Worm (Caenorhabditis elegans) whole organism, L4 larva: ENCODE data around the gene srx-96.

Experiments used
- F26F4.8 ChIP-seq: fragments of 200-800 bp; sonication (Bioruptor generic); conservative IDR thresholded peaks from 2 replicates; pipeline ENCODE4 v1.3.6; 2022; ENCODE audit warnings: missing genetic modification characterization, missing compliant biosample characterization
- F37D6.2 ChIP-seq: sonication (generic microtip); optimal IDR thresholded peaks from 2 replicates; lab custom pipeline; 2016; ENCODE audit warnings: mild to moderate bottlenecking, missing genetic modification characterization, missing compliant biosample characterization
- F49E8.2 ChIP-seq: sonication (generic microtip); optimal IDR thresholded peaks from 2 replicates; lab custom pipeline; 2016; ENCODE audit warnings: missing compliant biosample characterization, mild to moderate bottlenecking, missing genetic modification characterization, borderline replicate concordance
- R02D3.7 ChIP-seq: fragments of 150-350 bp; sonication (generic microtip); optimal IDR thresholded peaks from 3 replicates; lab custom pipeline; 2014; ENCODE audit warnings: missing biosample characterization, missing genetic modification characterization
- Y48G9A.11 ChIP-seq: fragments of 200-800 bp; sonication (Bioruptor generic); IDR thresholded peaks from 2 replicates; pipeline ENCODE4 v1.3.6; 2022; ENCODE audit warnings: missing genetic modification reagents, missing genetic modification characterization, missing compliant biosample characterization
- Y75B8A.6 ChIP-seq: fragments of 200-800 bp; sonication (Bioruptor generic); IDR thresholded peaks from 2 replicates; pipeline ENCODE4 v1.3.6; 2022; ENCODE audit warnings: missing genetic modification reagents, missing genetic modification characterization, missing compliant biosample characterization
- aly-2 ChIP-seq: sonication (generic microtip); optimal IDR thresholded peaks from 2 replicates; lab custom pipeline; 2018; ENCODE audit warnings: missing biosample characterization, missing genetic modification characterization
- attf-4 ChIP-seq: sonication (generic microtip); optimal IDR thresholded peaks from 3 replicates; lab custom pipeline; 2017; ENCODE audit warnings: missing biosample characterization, missing genetic modification characterization
- ceh-20 ChIP-seq: fragments of 200-800 bp; sonication (Bioruptor generic); IDR thresholded peaks from 2 replicates; pipeline ENCODE4 v1.3.6; 2022; ENCODE audit warnings: missing genetic modification reagents, missing genetic modification characterization, missing compliant biosample characterization
- ceh-32 ChIP-seq: sonication (generic microtip); optimal IDR thresholded peaks from 2 replicates; lab custom pipeline; 2016; ENCODE audit warnings: mild to moderate bottlenecking, missing genetic modification characterization, missing compliant biosample characterization; ENCODE audit not compliant: poor library complexity
- ceh-62 ChIP-seq: sonication (generic microtip); optimal IDR thresholded peaks from 2 replicates; lab custom pipeline; 2017; ENCODE audit warnings: missing biosample characterization, missing genetic modification characterization
- daf-12 ChIP-seq: fragments of 150-350 bp; optimal IDR thresholded peaks from 2 replicates; lab custom pipeline; 2014; ENCODE audit warnings: missing biosample characterization, missing genetic modification reagents, missing genetic modification characterization
- daf-16 ChIP-seq, 3 experiments: sonication (generic microtip); optimal IDR thresholded peaks; 2 replicates each; lab custom pipeline; 2016 to 2017; ENCODE audit warnings: missing genetic modification characterization in 3 of 3, missing genetic modification reagents in 3 of 3, mild to moderate bottlenecking in 2 of 3, missing compliant biosample characterization in 2 of 3, missing biosample characterization in 1 of 3, moderate library complexity in 1 of 3
- dmd-6 ChIP-seq: fragments of 200-800 bp; sonication (Bioruptor generic); IDR thresholded peaks from 2 replicates; pipeline ENCODE4 v1.3.6; 2022; ENCODE audit warnings: missing genetic modification reagents, missing genetic modification characterization, missing compliant biosample characterization
- duxl-1 ChIP-seq: sonication (generic microtip); optimal IDR thresholded peaks from 2 replicates; lab custom pipeline; 2016; ENCODE audit warnings: mild to moderate bottlenecking, missing genetic modification characterization, moderate library complexity, missing compliant biosample characterization; ENCODE audit not compliant: poor library complexity
- dve-1 ChIP-seq: sonication (generic microtip); optimal IDR thresholded peaks from 2 replicates; lab custom pipeline; 2017; ENCODE audit warnings: antibody characterized with exemption, mild to moderate bottlenecking, missing genetic modification characterization, missing compliant biosample characterization; ENCODE audit not compliant: insufficient read depth
- egl-43 ChIP-seq: fragments of 200-800 bp; sonication (Bioruptor generic); IDR thresholded peaks from 2 replicates; pipeline ENCODE4 v1.3.6; 2022; ENCODE audit warnings: missing genetic modification reagents, missing genetic modification characterization, missing compliant biosample characterization
- hlh-11 ChIP-seq: fragments of 200-800 bp; sonication (Bioruptor generic); optimal IDR thresholded peaks from 2 replicates; lab custom pipeline; 2018; ENCODE audit warnings: mild to moderate bottlenecking, missing genetic modification characterization, missing compliant biosample characterization
- jun-1 ChIP-seq: fragments of 150-350 bp; optimal IDR thresholded peaks from 2 replicates; lab custom pipeline; 2014; ENCODE audit warnings: missing biosample characterization, missing genetic modification reagents, missing genetic modification characterization
- lin-15B ChIP-seq: fragments of 150-350 bp; sonication (generic microtip); optimal IDR thresholded peaks from 3 replicates; lab custom pipeline; 2014; ENCODE audit warnings: missing biosample characterization, missing genetic modification characterization
- lin-39 ChIP-seq: fragments of 150-350 bp; optimal IDR thresholded peaks from 2 replicates; lab custom pipeline; 2014; ENCODE audit warnings: missing biosample characterization, missing genetic modification reagents, missing genetic modification characterization
- nhr-10 ChIP-seq: fragments of 150-350 bp; optimal IDR thresholded peaks from 2 replicates; lab custom pipeline; 2014; ENCODE audit warnings: missing biosample characterization, missing genetic modification characterization
- nhr-102 ChIP-seq: sonication (generic microtip); optimal IDR thresholded peaks from 2 replicates; lab custom pipeline; 2016; ENCODE audit warnings: mild to moderate bottlenecking, missing genetic modification characterization, moderate library complexity, missing compliant biosample characterization
- nhr-28 ChIP-seq: fragments of 150-350 bp; optimal IDR thresholded peaks from 2 replicates; lab custom pipeline; 2014; ENCODE audit warnings: missing biosample characterization, missing genetic modification characterization
- nhr-48 ChIP-seq: sonication (generic microtip); optimal IDR thresholded peaks from 2 replicates; lab custom pipeline; 2016; ENCODE audit warnings: mild to moderate bottlenecking, missing genetic modification characterization, missing compliant biosample characterization
- nhr-6 ChIP-seq: fragments of 150-350 bp; optimal IDR thresholded peaks from 2 replicates; lab custom pipeline; 2014; ENCODE audit warnings: missing biosample characterization, missing genetic modification characterization
- nhr-77 ChIP-seq: fragments of 150-350 bp; optimal IDR thresholded peaks from 2 replicates; lab custom pipeline; 2014; ENCODE audit warnings: missing biosample characterization, missing genetic modification characterization
- pqm-1 ChIP-seq: sonication (generic microtip); optimal IDR thresholded peaks from 2 replicates; lab custom pipeline; 2017; ENCODE audit warnings: missing biosample characterization, missing genetic modification characterization
- saeg-2 ChIP-seq: fragments of 200-800 bp; sonication (Bioruptor generic); IDR thresholded peaks from 2 replicates; pipeline ENCODE4 v1.3.6; 2022; ENCODE audit warnings: missing genetic modification reagents, missing genetic modification characterization, missing compliant biosample characterization
- snpc-4 ChIP-seq: fragments of 150-350 bp; optimal IDR thresholded peaks from 2 replicates; lab custom pipeline; 2014; ENCODE audit warnings: missing biosample characterization, missing genetic modification characterization
- spr-1 ChIP-seq: sonication (generic microtip); optimal IDR thresholded peaks from 2 replicates; lab custom pipeline; 2016; ENCODE audit warnings: mild to moderate bottlenecking, missing genetic modification characterization, missing compliant biosample characterization
- unc-62 ChIP-seq, 3 experiments: fragments of 150-350 bp in 1 of 3; sonication (generic microtip); optimal IDR thresholded peaks in 2 of 3; peaks in 1 of 3; 1 replicate in 1 of 3; 2 replicates in 2 of 3; lab custom pipeline; 2014 to 2017; ENCODE audit warnings: missing biosample characterization in 3 of 3, missing genetic modification characterization in 3 of 3, missing genetic modification reagents in 3 of 3, missing genotype in 1 of 3
- vab-7 ChIP-seq: fragments of 200-800 bp; sonication (Bioruptor generic); IDR thresholded peaks from 2 replicates; pipeline ENCODE4 v1.3.6; 2022; ENCODE audit warnings: missing genetic modification reagents, missing genetic modification characterization, missing compliant biosample characterization
- zip-2 ChIP-seq: fragments of 150-350 bp; optimal IDR thresholded peaks from 2 replicates; lab custom pipeline; 2014; ENCODE audit warnings: missing biosample characterization, missing genetic modification characterization
- ztf-11 ChIP-seq: fragments of 150-350 bp; optimal IDR thresholded peaks from 2 replicates; lab custom pipeline; 2014; ENCODE audit warnings: missing biosample characterization, missing genetic modification characterization

srx-96 gene

DNA sequence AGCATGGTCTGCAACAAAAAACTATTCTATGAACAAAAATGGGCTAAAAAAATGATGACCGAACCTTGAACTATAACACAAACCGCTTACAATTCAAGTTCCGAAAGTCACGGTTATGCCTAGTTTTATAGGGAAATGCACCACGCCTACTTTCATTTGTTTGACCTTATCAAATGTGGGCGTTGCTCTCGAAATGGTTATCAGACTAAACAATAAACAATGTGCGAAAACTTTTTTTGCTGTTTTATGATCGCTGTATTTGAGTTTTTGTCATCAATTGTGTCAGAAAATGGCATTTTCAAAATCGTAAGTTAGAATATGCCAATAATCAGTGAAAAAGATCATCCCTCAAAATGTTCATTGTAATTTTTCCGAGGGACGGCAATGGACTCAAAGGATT lies 25.0 kb downstream of the srx-96 start, which contains the start of gene F35E12.6:
Gene F35E12.6, minus strand, starts transcription at position 101 of the 400 bp plus-strand sequence.
- TF ChIP-seq snpc-4 (tag; lab: Kevin White, UChicago) (no peak), unc-62 (GFP tag; optimal IDR thresholded peaks at IDR 0.05 in 1 of 2; lab: Kevin White, UChicago) (peak in 1 of 2 experiments; percentile 66), unc-62 (tag; optimal IDR thresholded peaks at IDR 0.05; lab: Kevin White, UChicago) (no peak), ceh-32 (tag; lab: Kevin White, UChicago) (no peak), jun-1 (tag; lab: Kevin White, UChicago) (no peak), saeg-2 (GFP tag; lab: Robert Waterston, UW) (no peak), pqm-1 (peak; percentile 15), nhr-77 (tag; lab: Kevin White, UChicago) (no peak), dve-1 (tag; lab: Kevin White, UChicago) (peak; percentile 2), daf-16 (GFP tag; optimal IDR thresholded peaks at IDR 0.05; lab: Kevin White, UChicago) (no peak), daf-16 (tag; optimal IDR thresholded peaks at IDR 0.05; lab: Kevin White, UChicago) (peak; percentile 36), nhr-48 (tag; lab: Kevin White, UChicago) (no peak), ztf-11 (tag; lab: Kevin White, UChicago) (no peak), Y75B8A.6 (GFP tag; lab: Robert Waterston, UW) (no peak), spr-1 (tag; lab: Kevin White, UChicago) (no peak), R02D3.7 (tag; lab: Kevin White, UChicago) (no peak), ceh-20 (GFP tag; lab: Robert Waterston, UW) (no peak), daf-12 (tag; lab: Kevin White, UChicago) (no peak)

DNA sequence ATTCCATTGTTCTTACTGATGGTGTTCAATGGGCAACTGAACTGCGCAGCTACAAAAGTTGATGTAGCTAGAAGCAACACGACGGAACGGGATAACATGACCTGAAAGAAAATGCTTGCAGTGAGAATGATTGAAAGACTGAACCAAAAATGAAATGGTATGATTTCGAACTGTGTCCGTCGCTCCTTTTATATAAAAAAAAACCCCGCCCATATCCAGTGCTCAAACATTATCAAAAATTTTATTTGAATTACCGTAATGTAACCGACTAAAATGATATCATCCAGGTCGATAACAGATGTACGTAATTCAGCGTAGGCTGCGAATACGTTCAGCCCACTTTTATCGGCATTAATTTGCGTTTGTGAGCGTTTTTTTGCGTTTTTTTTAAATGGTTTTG lies 27.2 kb downstream of the srx-96 start, which contains the start of gene irg-5:
Gene irg-5, minus strand, starts transcription at position 101 of the 400 bp plus-strand sequence.
- no peak for TF ChIP-seq aly-2 (tag; lab: Kevin White, UChicago)
- TF ChIP-seq unc-62 (GFP tag; optimal IDR thresholded peaks at IDR 0.05 in 1 of 2; lab: Kevin White, UChicago), result peak in 1 of 2 experiments; percentile 50
- TF ChIP-seq unc-62 (tag; optimal IDR thresholded peaks at IDR 0.05; lab: Kevin White, UChicago), result no peak
- TF ChIP-seq Y48G9A.11 (GFP tag; lab: Robert Waterston, UW), result no peak
- TF ChIP-seq nhr-10 (tag; lab: Kevin White, UChicago), result no peak
- no peak for TF ChIP-seq lin-15B (tag; lab: Kevin White, UChicago)
- TF ChIP-seq, all 104 proteins: peak for 1

- no peak for TF ChIP-seq zip-2 (tag; lab: Kevin White, UChicago)
- TF ChIP-seq egl-43 (GFP tag; lab: Robert Waterston, UW), result no peak
- TF ChIP-seq lin-39, result no peak
- peak; percentile 94 for TF ChIP-seq nhr-28 (tag; lab: Kevin White, UChicago)
- TF ChIP-seq F37D6.2 (tag; lab: Kevin White, UChicago), result no peak
- no peak for TF ChIP-seq saeg-2 (GFP tag; lab: Robert Waterston, UW)
- no peak for TF ChIP-seq Y48G9A.11 (GFP tag; lab: Robert Waterston, UW)
- TF ChIP-seq F26F4.8 (GFP tag; lab: Robert Waterston, UW), result no peak
- no peak for TF ChIP-seq nhr-6
- TF ChIP-seq dve-1 (tag; lab: Kevin White, UChicago), result peak; percentile 81
- no peak for TF ChIP-seq F49E8.2 (tag; lab: Kevin White, UChicago)
- TF ChIP-seq attf-4 (tag; lab: Kevin White, UChicago), result no peak
- TF ChIP-seq hlh-11 (tag; lab: Kevin White, UChicago), result peak; percentile 30
- TF ChIP-seq vab-7 (GFP tag; lab: Robert Waterston, UW), result no peak
- peak; percentile 0 for TF ChIP-seq nhr-102 (tag; lab: Kevin White, UChicago)
- TF ChIP-seq daf-16 (GFP tag; optimal IDR thresholded peaks at IDR 0.05; lab: Kevin White, UChicago), result no peak
- TF ChIP-seq daf-16 (tag; optimal IDR thresholded peaks at IDR 0.05; lab: Kevin White, UChicago), result peak; percentile 67
- no peak for TF ChIP-seq lin-15B (tag; lab: Kevin White, UChicago)
- peak; percentile 38; the same call in 1 of the 2 replicates for TF ChIP-seq dmd-6
- TF ChIP-seq pqm-1, result peak; percentile 72
- no peak for TF ChIP-seq duxl-1 (tag; lab: Kevin White, UChicago)
- no peak for TF ChIP-seq ceh-62
These were observed 28.7 kb downstream of the srx-96 start for ce11 chrV:13739901-13740300.
